Fruit fly (Drosophila melanogaster): ENCODE results near the gene pip.

pip gene

dm6 chr3L:19338234-19338633 lies 825 bp upstream of the pip start (continued):
- TF ChIP-seq CG18262 (tag; optimal IDR thresholded peaks at IDR 0.05) (peak; percentile 65), run (tag; optimal IDR thresholded peaks at IDR 0.05) (no peak), ssp (GFP tag; IDR thresholded peaks at IDR 0.05) (no peak), Rfx (GFP tag; IDR thresholded peaks at IDR 0.05) (peak; percentile 48), lmd (GFP tag; IDR thresholded peaks at IDR 0.05) (peak; percentile 56), CG2889 (GFP tag; IDR thresholded peaks at IDR 0.05) (no peak), CG12299 (tag; optimal IDR thresholded peaks at IDR 0.05) (no peak), nom (GFP tag; optimal IDR thresholded peaks at IDR 0.05) (no peak), nerfin-2 (GFP tag; IDR thresholded peaks at IDR 0.05; ENCODE audit: partially characterized antibody) (no peak), Dad (GFP tag; optimal IDR thresholded peaks at IDR 0.05) (no peak), CG16813 (GFP tag; IDR thresholded peaks at IDR 0.05; ENCODE audit: partially characterized antibody) (no peak), Sry-β (GFP tag; optimal IDR thresholded peaks at IDR 0.05) (no peak), dmrt11E (tag; optimal IDR thresholded peaks at IDR 0.05) (peak; percentile 45), onecut (GFP tag; IDR thresholded peaks at IDR 0.05) (no peak), tll (GFP tag; optimal IDR thresholded peaks at IDR 0.05) (no peak), CG4854 (GFP tag; optimal IDR thresholded peaks at IDR 0.05) (no peak), ase (GFP tag; IDR thresholded peaks at IDR 0.05) (0 out of 3 replicates have a peak, but pooled peaks have one; percentile 39), CG6683 (GFP tag; optimal IDR thresholded peaks at IDR 0.05) (no peak), ash1 (GFP tag; optimal IDR thresholded peaks at IDR 0.05) (no peak), ftz-f1 (GFP tag; optimal IDR thresholded peaks at IDR 0.05) (no peak), odd (GFP tag; optimal IDR thresholded peaks at IDR 0.05) (no peak), NfI (GFP tag; optimal IDR thresholded peaks at IDR 0.05) (no peak), sc (optimal IDR thresholded peaks at IDR 0.05) (no peak), sc (GFP tag; optimal IDR thresholded peaks at IDR 0.05) (no peak), CG4707 (GFP tag; optimal IDR thresholded peaks at IDR 0.05) (no peak), B-H2 (GFP tag; optimal IDR thresholded peaks at IDR 0.05) (no peak), MBD-R2 (GFP tag; IDR thresholded peaks at IDR 0.05) (no peak), Antp (GFP tag; optimal IDR thresholded peaks at IDR 0.05) (no peak), CG10543 (GFP tag; optimal IDR thresholded peaks at IDR 0.05) (no peak)

dm6 chr3L:19336678-19337077 lies 731 bp downstream of the pip start:
- TF ChIP-seq CG43689 (GFP tag; IDR thresholded peaks at IDR 0.05) = no peak
- TF ChIP-seq CG15269 (tag; optimal IDR thresholded peaks at IDR 0.05) = no peak
- no peak for TF ChIP-seq twi (tag; optimal IDR thresholded peaks at IDR 0.05)
- TF ChIP-seq gcm (GFP tag; optimal IDR thresholded peaks at IDR 0.05) = no peak
- TF ChIP-seq CG4617 (GFP tag; optimal IDR thresholded peaks at IDR 0.05; ENCODE audit: borderline replicate concordance) = no peak
- no peak for TF ChIP-seq CG2120 (GFP tag; optimal IDR thresholded peaks at IDR 0.05)
- TF ChIP-seq Elba2 (GFP tag; optimal IDR thresholded peaks at IDR 0.05) = no peak
- no peak for TF ChIP-seq CG17385 (GFP tag; optimal IDR thresholded peaks at IDR 0.05)
- peak in 1 of 2 experiments; percentile 5 for TF ChIP-seq bsh (GFP tag; optimal IDR thresholded peaks at IDR 0.05)
- TF ChIP-seq Hr51 (GFP tag; optimal IDR thresholded peaks at IDR 0.05) = no peak
- TF ChIP-seq Lpt (GFP tag; optimal IDR thresholded peaks at IDR 0.05) = no peak
- TF ChIP-seq CG10543 (GFP tag; optimal IDR thresholded peaks at IDR 0.05) = no peak
- TF ChIP-seq sens (GFP tag) = peak; percentile 10
- TF ChIP-seq CG31388 (GFP tag; optimal IDR thresholded peaks at IDR 0.05) = no peak
- TF ChIP-seq CG2875 (GFP tag; optimal IDR thresholded peaks at IDR 0.05) = no peak
- TF ChIP-seq lbe (GFP tag; optimal IDR thresholded peaks at IDR 0.05) = no peak
- TF ChIP-seq row (GFP tag; IDR thresholded peaks at IDR 0.05) = no peak
- TF ChIP-seq Asciz (GFP tag; optimal IDR thresholded peaks at IDR 0.05) = no peak
- no peak for TF ChIP-seq Fer3 (tag; optimal IDR thresholded peaks at IDR 0.05)
- TF ChIP-seq MTF-1 (GFP tag; optimal IDR thresholded peaks at IDR 0.05; ENCODE audit: borderline replicate concordance) = no peak
- peak; percentile 9 for TF ChIP-seq CG11504 (tag; optimal IDR thresholded peaks at IDR 0.05)
- TF ChIP-seq Meics (GFP tag; optimal IDR thresholded peaks at IDR 0.05) = no peak
- TF ChIP-seq CG1529 (GFP tag; optimal IDR thresholded peaks at IDR 0.05) = no peak
- TF ChIP-seq CG18619 (GFP tag; optimal IDR thresholded peaks at IDR 0.05) = no peak
